Worm (Caenorhabditis elegans): ENCODE data around the gene sox-2.

sox-2 gene

ce11 chrX:7460516-7460915, 3.0 kb downstream of the sox-2 start:
- TF ChIP-seq tbx-37 (GFP tag; conservative IDR thresholded peaks at IDR 0.05) (no peak), hmg-4 (GFP tag; optimal IDR thresholded peaks at IDR 0.05) (peak; percentile 13), tra-4 (tag; optimal IDR thresholded peaks at IDR 0.05) (no peak), flt-1 (GFP tag; IDR thresholded peaks at IDR 0.05) (no peak), aly-1 (tag; optimal IDR thresholded peaks at IDR 0.05) (no peak), scrt-1 (GFP tag; IDR thresholded peaks at IDR 0.05) (0 out of 2 replicates have a peak, but pooled peaks have one; percentile 33), ets-7 (tag; optimal IDR thresholded peaks at IDR 0.05) (no peak)

ce11 chrX:7457154-7457674, 6.3 kb downstream of the sox-2 start:
- no peak for TF ChIP-seq hmbx-1 (tag; optimal IDR thresholded peaks at IDR 0.05)
- peak; percentile 10 for TF ChIP-seq ama-1 (optimal IDR thresholded peaks at IDR 0.05)

ce11 chrX:7455960-7456359, 7.6 kb downstream of the sox-2 start:
- no peak for TF ChIP-seq flt-1 (GFP tag; IDR thresholded peaks at IDR 0.05)
- peak; percentile 16 for TF ChIP-seq hmg-4 (GFP tag; optimal IDR thresholded peaks at IDR 0.05)

- TF ChIP-seq ama-1 (optimal IDR thresholded peaks at IDR 0.05) (no peak), sea-1 (GFP tag; conservative IDR thresholded peaks at IDR 0.05) (no peak), hmbx-1 (tag; optimal IDR thresholded peaks at IDR 0.05) (no peak), flt-1 (GFP tag; IDR thresholded peaks at IDR 0.05) (no peak), tbx-37 (GFP tag; conservative IDR thresholded peaks at IDR 0.05) (no peak), ceh-36 (tag; optimal IDR thresholded peaks at IDR 0.05) (no peak), F13C5.2 (tag; optimal IDR thresholded peaks at IDR 0.05) (no peak), pes-1 (GFP tag; IDR thresholded peaks at IDR 0.05) (no peak)
These were observed 10.9 kb downstream of the sox-2 start for ce11 chrX:7452606-7453005.

- TF ChIP-seq scrt-1 (GFP tag; IDR thresholded peaks at IDR 0.05): no peak
- TF ChIP-seq ceh-36 (tag; optimal IDR thresholded peaks at IDR 0.05): no peak
- TF ChIP-seq aly-1 (tag; optimal IDR thresholded peaks at IDR 0.05): no peak
- no peak for TF ChIP-seq ceh-13 (GFP tag; optimal IDR thresholded peaks at IDR 0.05)
- TF ChIP-seq ama-1 (optimal IDR thresholded peaks at IDR 0.05): no peak
- TF ChIP-seq ets-7 (tag; optimal IDR thresholded peaks at IDR 0.05): no peak
- no peak for TF ChIP-seq F13C5.2 (tag; optimal IDR thresholded peaks at IDR 0.05)
- TF ChIP-seq flt-1 (GFP tag; IDR thresholded peaks at IDR 0.05): no peak
- TF ChIP-seq tra-4 (tag; optimal IDR thresholded peaks at IDR 0.05): no peak
- no peak for TF ChIP-seq hnd-1 (tag; optimal IDR thresholded peaks at IDR 0.05)
- no peak for TF ChIP-seq tbx-37 (GFP tag; conservative IDR thresholded peaks at IDR 0.05)
- TF ChIP-seq hmbx-1 (tag; optimal IDR thresholded peaks at IDR 0.05): no peak
- no peak for TF ChIP-seq tbx-11 (GFP tag; IDR thresholded peaks at IDR 0.05)
- no peak for TF ChIP-seq pes-1 (GFP tag; IDR thresholded peaks at IDR 0.05)
These were observed 16.2 kb downstream of the sox-2 start for ce11 chrX:7447340-7447739.

- TF ChIP-seq hnd-1 (tag; optimal IDR thresholded peaks at IDR 0.05): no peak
- no peak for TF ChIP-seq tbx-11 (GFP tag; IDR thresholded peaks at IDR 0.05)
- no peak for TF ChIP-seq pes-1 (GFP tag; IDR thresholded peaks at IDR 0.05)
- no peak for TF ChIP-seq scrt-1 (GFP tag; IDR thresholded peaks at IDR 0.05)
- TF ChIP-seq hmbx-1 (tag; optimal IDR thresholded peaks at IDR 0.05): no peak
- TF ChIP-seq F13C5.2 (tag; optimal IDR thresholded peaks at IDR 0.05): no peak
- no peak for TF ChIP-seq B0310.2 (tag; optimal IDR thresholded peaks at IDR 0.05)
- no peak for TF ChIP-seq ceh-13 (GFP tag; optimal IDR thresholded peaks at IDR 0.05)
- TF ChIP-seq ama-1 (optimal IDR thresholded peaks at IDR 0.05): no peak
- no peak for TF ChIP-seq tbx-37 (GFP tag; conservative IDR thresholded peaks at IDR 0.05)
- no peak for TF ChIP-seq ets-7 (tag; optimal IDR thresholded peaks at IDR 0.05)
- TF ChIP-seq hmg-4 (GFP tag; optimal IDR thresholded peaks at IDR 0.05): no peak
- TF ChIP-seq sea-1 (GFP tag; conservative IDR thresholded peaks at IDR 0.05): no peak
These were observed 17.1 kb downstream of the sox-2 start for ce11 chrX:7446485-7446884.

- TF ChIP-seq tbx-37 (GFP tag; conservative IDR thresholded peaks at IDR 0.05): no peak
- no peak for TF ChIP-seq tra-4 (tag; optimal IDR thresholded peaks at IDR 0.05)
- no peak for TF ChIP-seq ceh-13 (GFP tag; optimal IDR thresholded peaks at IDR 0.05)
- no peak for TF ChIP-seq sea-1 (GFP tag; conservative IDR thresholded peaks at IDR 0.05)
- no peak for TF ChIP-seq F13C5.2 (tag; optimal IDR thresholded peaks at IDR 0.05)
- TF ChIP-seq ceh-36 (tag; optimal IDR thresholded peaks at IDR 0.05): no peak
- TF ChIP-seq hnd-1 (tag; optimal IDR thresholded peaks at IDR 0.05): no peak
- no peak for TF ChIP-seq flt-1 (GFP tag; IDR thresholded peaks at IDR 0.05)
- no peak for TF ChIP-seq scrt-1 (GFP tag; IDR thresholded peaks at IDR 0.05)
- no peak for TF ChIP-seq hmbx-1 (tag; optimal IDR thresholded peaks at IDR 0.05)
These were observed 17.8 kb downstream of the sox-2 start for ce11 chrX:7445734-7446133.

ce11 chrX:7442477-7442876, 21.1 kb downstream of the sox-2 start, which contains the start of gene acl-12:
acl-12 (minus strand) TSS chrX:7442577.
- TF ChIP-seq ets-7 (tag; optimal IDR thresholded peaks at IDR 0.05) (no peak), B0310.2 (tag; optimal IDR thresholded peaks at IDR 0.05) (no peak), sea-1 (GFP tag; conservative IDR thresholded peaks at IDR 0.05) (no peak), ceh-36 (tag; optimal IDR thresholded peaks at IDR 0.05) (no peak), ceh-13 (GFP tag; optimal IDR thresholded peaks at IDR 0.05) (no peak), F13C5.2 (tag; optimal IDR thresholded peaks at IDR 0.05) (no peak), hmbx-1 (tag; optimal IDR thresholded peaks at IDR 0.05) (no peak), tbx-37 (GFP tag; conservative IDR thresholded peaks at IDR 0.05) (no peak), tbx-11 (GFP tag; IDR thresholded peaks at IDR 0.05) (no peak), pes-1 (GFP tag; IDR thresholded peaks at IDR 0.05) (no peak)

ce11 chrX:7440102-7440501, 23.4 kb downstream of the sox-2 start:
- no peak for TF ChIP-seq tbx-11 (GFP tag; IDR thresholded peaks at IDR 0.05)
- no peak for TF ChIP-seq aly-1 (tag; optimal IDR thresholded peaks at IDR 0.05)
- TF ChIP-seq tra-4 (tag; optimal IDR thresholded peaks at IDR 0.05): no peak
- no peak for TF ChIP-seq hmg-4 (GFP tag; optimal IDR thresholded peaks at IDR 0.05)
- no peak for TF ChIP-seq F13C5.2 (tag; optimal IDR thresholded peaks at IDR 0.05)
- no peak for TF ChIP-seq pes-1 (GFP tag; IDR thresholded peaks at IDR 0.05)
- TF ChIP-seq ceh-13 (GFP tag; optimal IDR thresholded peaks at IDR 0.05): no peak
- no peak for TF ChIP-seq sea-1 (GFP tag; conservative IDR thresholded peaks at IDR 0.05)
- no peak for TF ChIP-seq ama-1 (optimal IDR thresholded peaks at IDR 0.05)
- TF ChIP-seq flt-1 (GFP tag; IDR thresholded peaks at IDR 0.05): no peak
- no peak for TF ChIP-seq tbx-37 (GFP tag; conservative IDR thresholded peaks at IDR 0.05)
- TF ChIP-seq hmbx-1 (tag; optimal IDR thresholded peaks at IDR 0.05): no peak

Measured in whole organism, early embryonic.